Worm (Caenorhabditis elegans): ENCODE measurements around the gene E02C12.8.
A peak's percentile ranks its signal among the peaks of the same experiment; 100 is the strongest.

Gene E02C12.8

DNA sequence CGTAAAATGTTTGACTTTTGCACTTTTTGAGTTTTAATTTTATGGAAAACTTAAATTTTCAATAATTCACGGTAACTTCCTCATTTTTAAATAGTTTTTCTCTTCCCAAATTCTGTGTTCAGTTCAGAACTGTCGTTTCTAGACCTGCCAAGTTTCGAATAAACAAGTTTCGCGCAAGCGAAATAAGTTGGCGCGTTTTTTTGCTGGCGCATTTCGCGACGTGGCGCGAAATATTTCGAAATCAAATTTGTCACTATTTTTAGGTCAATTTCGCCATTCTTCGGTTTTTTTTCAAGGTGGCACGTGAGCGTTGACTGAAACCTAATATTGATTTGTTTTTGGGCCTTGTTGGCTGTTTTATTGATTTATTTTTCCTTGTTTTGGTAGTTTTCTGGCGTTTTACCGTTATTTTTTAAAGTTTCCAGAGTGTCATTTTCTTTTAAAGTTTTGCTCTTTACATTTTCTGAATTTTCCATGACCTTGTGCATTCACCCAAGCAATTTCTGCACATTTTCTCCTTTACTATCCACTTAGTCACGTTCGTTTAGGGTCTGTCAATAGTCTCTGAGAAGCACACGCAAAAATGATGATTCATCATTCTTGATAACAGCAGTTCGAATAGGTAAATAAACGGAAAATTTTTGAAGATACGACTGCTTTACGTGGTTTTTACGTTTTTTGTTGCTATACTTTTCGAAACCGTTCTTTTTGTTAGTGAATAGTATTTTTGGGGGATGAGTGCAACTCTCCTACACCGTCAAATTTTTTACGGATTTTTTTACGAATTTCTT, 9.3 kb upstream of the E02C12.8 start (continued):
- TF ChIP-seq lin-54 (GFP tag; optimal IDR thresholded peaks at IDR 0.05) (peak; percentile 93), nhr-179 (tag; optimal IDR thresholded peaks at IDR 0.05) (no peak), ets-4 (GFP tag; optimal IDR thresholded peaks at IDR 0.05) (no peak), aptf-2 (GFP tag; conservative IDR thresholded peaks at IDR 0.05) (no peak), lsl-1 (GFP tag; optimal IDR thresholded peaks at IDR 0.05) (peak; percentile 89), tbx-9 (tag; optimal IDR thresholded peaks at IDR 0.05; ENCODE audit: borderline replicate concordance) (no peak), attf-5 (GFP tag; optimal IDR thresholded peaks at IDR 0.05) (no peak), pbrm-1 (GFP tag; IDR thresholded peaks at IDR 0.05) (peak; percentile 87), cebp-1 (GFP tag; IDR thresholded peaks at IDR 0.05) (peak; percentile 71), cebp-1 (tag; optimal IDR thresholded peaks at IDR 0.05) (peak; percentile 82), Y67H2A.10 (GFP tag; conservative IDR thresholded peaks at IDR 0.05) (no peak), unc-130 (GFP tag; optimal IDR thresholded peaks at IDR 0.05) (peak; percentile 88), hmg-1.2 (GFP tag; IDR thresholded peaks at IDR 0.05) (peak; percentile 67; the same call in 1 of the 2 replicates), chd-7 (tag; optimal IDR thresholded peaks at IDR 0.05) (no peak), aptf-3 (GFP tag; IDR thresholded peaks at IDR 0.05) (0 out of 2 replicates have a peak, but pooled peaks have one; percentile 75), mcd-1 (GFP tag; IDR thresholded peaks at IDR 0.05) (no peak; the same call in 1 of the 2 replicates), pha-4 (tag; optimal IDR thresholded peaks at IDR 0.05) (no peak), athp-1 (tag; optimal IDR thresholded peaks at IDR 0.05) (peak; percentile 50), Y79H2A.3 (GFP tag; conservative IDR thresholded peaks at IDR 0.05) (0 out of 2 replicates have a peak, but pooled peaks have one; percentile 55), dpl-1 (GFP tag; optimal IDR thresholded peaks at IDR 0.05) (peak; percentile 98), ztf-22 (GFP tag; optimal IDR thresholded peaks at IDR 0.05) (no peak), lsy-27 (tag; optimal IDR thresholded peaks at IDR 0.05; ENCODE audit: borderline replicate concordance, insufficient read depth) (no peak), dpff-1 (tag; optimal IDR thresholded peaks at IDR 0.05) (no peak), mxl-1 (tag; optimal IDR thresholded peaks at IDR 0.05) (no peak), akir-1 (GFP tag; optimal IDR thresholded peaks at IDR 0.05) (no peak), let-607 (tag; optimal IDR thresholded peaks at IDR 0.05) (no peak), nhr-120 (GFP tag; IDR thresholded peaks at IDR 0.05) (no peak), madf-6 (GFP tag; IDR thresholded peaks at IDR 0.05) (peak; percentile 100), ztf-6 (GFP tag; IDR thresholded peaks at IDR 0.05) (no peak), nhr-80 (tag; optimal IDR thresholded peaks at IDR 0.05) (no peak), Y53G8AR.9 (GFP tag; conservative IDR thresholded peaks at IDR 0.05) (peak; percentile 85), rpc-1 (optimal IDR thresholded peaks at IDR 0.05) (no peak), rpc-1 (tag; optimal IDR thresholded peaks at IDR 0.05) (peak; percentile 5), madf-8 (GFP tag; conservative IDR thresholded peaks at IDR 0.05) (peak; percentile 100), snpc-1.3 (tag; optimal IDR thresholded peaks at IDR 0.05; ENCODE audit: insufficient read depth) (no peak), nhr-90 (tag; optimal IDR thresholded peaks at IDR 0.05) (no peak), F39B2.1 (GFP tag; IDR thresholded peaks at IDR 0.05) (no peak), madf-10 (tag; optimal IDR thresholded peaks at IDR 0.05) (no peak), let-526 (GFP tag; IDR thresholded peaks at IDR 0.05) (no peak), F49E8.2 (tag; optimal IDR thresholded peaks at IDR 0.05; ENCODE audit: insufficient read depth) (peak; percentile 82), mel-28 (tag; optimal IDR thresholded peaks at IDR 0.05; ENCODE audit: borderline replicate concordance) (no peak), F33H1.4 (GFP tag; IDR thresholded peaks at IDR 0.05) (peak; percentile 82), xnd-1 (tag; optimal IDR thresholded peaks at IDR 0.05) (peak; percentile 99), repo-1 (tag; optimal IDR thresholded peaks at IDR 0.05) (no peak), C06A6.2 (GFP tag; conservative IDR thresholded peaks at IDR 0.05) (no peak)

Measured in whole organism, young adult.